Worm (Caenorhabditis elegans): ENCODE measurements around the gene ZK688.10.

ce11 chrIII:7889036-7889435 lies 7.8 kb downstream of the ZK688.10 start:
- TF ChIP-seq akir-1 (GFP tag; optimal IDR thresholded peaks at IDR 0.05) (no peak), bed-1 (GFP tag; IDR thresholded peaks at IDR 0.05) (no peak), madf-8 (GFP tag; conservative IDR thresholded peaks at IDR 0.05) (no peak), ceh-79 (tag; optimal IDR thresholded peaks at IDR 0.05) (no peak), repo-1 (tag; optimal IDR thresholded peaks at IDR 0.05) (no peak), nhr-27 (tag; optimal IDR thresholded peaks at IDR 0.05) (no peak), egl-44 (GFP tag; IDR thresholded peaks at IDR 0.05) (no peak), unc-130 (GFP tag; optimal IDR thresholded peaks at IDR 0.05) (no peak), nfya-1 (tag; optimal IDR thresholded peaks at IDR 0.05; ENCODE audit: borderline replicate concordance, insufficient read depth) (no peak)

Measured in whole organism, young adult.